Worm (Caenorhabditis elegans) whole organism, L4/young adult: ENCODE measurements around the gene C33C12.4.

Source experiments
- dao-5 ChIP-seq: sonication (generic microtip); optimal IDR thresholded peaks from 2 replicates; lab custom pipeline; 2016; ENCODE audit warnings: missing genotype, missing genetic modification characterization, moderate library complexity, missing compliant biosample characterization
- him-1 ChIP-seq: sonication (generic microtip); optimal IDR thresholded peaks from 2 replicates; lab custom pipeline; 2016; ENCODE audit warnings: missing genotype, missing genetic modification reagents, missing genetic modification characterization, missing compliant biosample characterization

DNA sequence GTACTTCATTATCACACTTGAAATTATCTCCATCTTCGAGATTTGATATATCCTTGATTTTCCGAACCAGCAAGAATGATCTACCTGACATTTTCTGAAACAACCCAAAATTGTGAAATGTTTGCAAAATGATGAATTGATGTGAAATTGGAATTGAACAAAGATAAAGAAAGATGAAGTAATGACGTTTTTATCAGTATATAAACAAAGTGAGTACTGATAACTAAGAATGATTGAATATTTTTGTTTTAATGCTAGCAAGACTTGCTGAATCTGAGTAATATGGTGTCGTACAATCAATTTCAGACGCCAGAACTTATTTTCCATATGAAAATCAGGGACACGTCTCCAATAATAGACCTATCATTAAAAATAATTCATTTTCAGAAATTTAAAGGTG lies 44.2 kb downstream of the C33C12.4 start, which contains the start of gene math-37:
- TF ChIP-seq him-1 (tag; lab: Kevin White, UChicago) (no peak), dao-5 (tag; lab: Kevin White, UChicago) (no peak)
